Worm (Caenorhabditis elegans) whole organism, L1 larva: ENCODE data around the gene F46H5.2.
A peak's percentile ranks its signal among the peaks of the same experiment; 100 is the strongest.

Experiments
- C16A3.4 ChIP-seq: fragments of 150-350 bp; optimal IDR thresholded peaks from 2 replicates; lab custom pipeline; 2014; ENCODE audit warnings: missing biosample characterization, missing genetic modification characterization
- F16B12.6 ChIP-seq: fragments of 150-350 bp; optimal IDR thresholded peaks from 2 replicates; lab custom pipeline; 2014; ENCODE audit warnings: missing biosample characterization, missing genetic modification characterization
- Y116A8C.19 ChIP-seq: sonication (generic microtip); optimal IDR thresholded peaks from 2 replicates; lab custom pipeline; 2016; ENCODE audit warnings: missing compliant biosample characterization, missing genetic modification characterization, borderline replicate concordance
- alr-1 ChIP-seq: fragments of 200-800 bp; sonication (Bioruptor generic); optimal IDR thresholded peaks from 2 replicates; lab custom pipeline; 2018; ENCODE audit warnings: borderline replicate concordance, mild to moderate bottlenecking, missing genetic modification characterization, missing compliant biosample characterization
- blmp-1 ChIP-seq: fragments of 150-350 bp; optimal IDR thresholded peaks from 2 replicates; lab custom pipeline; 2014; ENCODE audit warnings: missing biosample characterization, missing genetic modification characterization
- ceh-63 ChIP-seq: fragments of 200-800 bp; sonication (Bioruptor generic); optimal IDR thresholded peaks from 2 replicates; lab custom pipeline; 2018; ENCODE audit warnings: mild to moderate bottlenecking, missing genetic modification characterization, missing compliant biosample characterization
- ceh-88 ChIP-seq: fragments of 200-800 bp; sonication (Bioruptor generic); IDR thresholded peaks from 2 replicates; pipeline ENCODE4 v1.3.6; 2022; ENCODE audit warnings: missing genetic modification characterization, missing compliant biosample characterization
- ceh-90 ChIP-seq: sonication (generic microtip); optimal IDR thresholded peaks from 2 replicates; lab custom pipeline; 2016; ENCODE audit warnings: missing genetic modification characterization, missing compliant biosample characterization
- efl-1 ChIP-seq, 4 experiments: fragments of 150-350 bp; optimal IDR thresholded peaks in 3 of 4; peaks in 1 of 4; 1 replicate in 1 of 4; 2 replicates in 3 of 4; lab custom pipeline; 2014; ENCODE audit warnings: missing biosample characterization in 2 of 4, missing genetic modification characterization in 2 of 4, missing genetic modification reagents in 2 of 4
- elt-3 ChIP-seq, 6 experiments: fragments of 150-350 bp in 1 of 6; sonication (generic microtip); optimal IDR thresholded peaks; 2 replicates each; lab custom pipeline; 2017 to 2018; ENCODE audit warnings: missing biosample characterization in 6 of 6, missing genetic modification characterization in 6 of 6, inconsistent platforms in 1 of 6
- ets-5 ChIP-seq: fragments of 200-800 bp; sonication (Bioruptor generic); IDR thresholded peaks from 2 replicates; pipeline ENCODE4 v1.3.6; 2022; ENCODE audit warnings: missing genetic modification characterization, missing compliant biosample characterization
- grh-1 ChIP-seq: fragments of 200-800 bp; sonication (Bioruptor generic); IDR thresholded peaks from 2 replicates; pipeline ENCODE4 v1.3.6; 2022; ENCODE audit warnings: missing genetic modification reagents, missing genetic modification characterization, missing compliant biosample characterization
- hlh-17 ChIP-seq: fragments of 200-800 bp; sonication (Bioruptor generic); optimal IDR thresholded peaks from 2 replicates; lab custom pipeline; 2018; ENCODE audit warnings: missing genetic modification characterization, mild to moderate bottlenecking, missing compliant biosample characterization, moderate library complexity, borderline replicate concordance
- hpl-2 ChIP-seq: fragments of 150-350 bp; optimal IDR thresholded peaks from 2 replicates; lab custom pipeline; 2014; ENCODE audit warnings: missing biosample characterization, missing genetic modification reagents, missing genetic modification characterization
- irx-1 ChIP-seq: sonication (generic microtip); optimal IDR thresholded peaks from 2 replicates; lab custom pipeline; 2016; ENCODE audit warnings: missing genetic modification characterization, missing compliant biosample characterization
- lin-13 ChIP-seq: fragments of 150-350 bp; optimal IDR thresholded peaks from 2 replicates; lab custom pipeline; 2014; ENCODE audit warnings: missing biosample characterization, missing genetic modification reagents, missing genetic modification characterization
- lin-14 ChIP-seq: fragments of 200-800 bp; sonication (Bioruptor generic); optimal IDR thresholded peaks from 2 replicates; lab custom pipeline; 2018; ENCODE audit warnings: mild to moderate bottlenecking, missing genetic modification characterization, moderate library complexity, missing compliant biosample characterization
- lin-35 ChIP-seq, 2 experiments: fragments of 150-350 bp; optimal IDR thresholded peaks; 2 replicates each; lab custom pipeline; 2014; ENCODE audit warnings: missing biosample characterization in 2 of 2, missing genetic modification characterization in 2 of 2, missing genetic modification reagents in 2 of 2
- lir-3 ChIP-seq: sonication (generic microtip); optimal IDR thresholded peaks from 2 replicates; lab custom pipeline; 2016; ENCODE audit warnings: mild to moderate bottlenecking, missing genetic modification characterization, moderate library complexity, missing compliant biosample characterization; ENCODE audit not compliant: poor library complexity
- lsy-2 ChIP-seq, 2 experiments: fragments of 150-350 bp; optimal IDR thresholded peaks; 2 replicates each; lab custom pipeline; 2014; ENCODE audit warnings: missing biosample characterization in 2 of 2, missing genetic modification characterization in 2 of 2
- nhr-11 ChIP-seq: fragments of 150-350 bp; optimal IDR thresholded peaks from 2 replicates; lab custom pipeline; 2014; ENCODE audit warnings: missing biosample characterization, missing genetic modification characterization
- nhr-12 ChIP-seq: sonication (generic microtip); optimal IDR thresholded peaks from 2 replicates; lab custom pipeline; 2017; ENCODE audit warnings: missing biosample characterization, missing genetic modification characterization
- nhr-19 ChIP-seq: fragments of 200-800 bp; sonication (Bioruptor generic); conservative IDR thresholded peaks from 2 replicates; pipeline ENCODE4 v1.3.6; 2022; ENCODE audit warnings: missing genetic modification characterization, missing compliant biosample characterization
- nhr-20 ChIP-seq: sonication (generic microtip); optimal IDR thresholded peaks from 2 replicates; lab custom pipeline; 2016; ENCODE audit warnings: mild to moderate bottlenecking, missing genetic modification characterization, missing compliant biosample characterization
- nhr-237 ChIP-seq: fragments of 150-350 bp; optimal IDR thresholded peaks from 2 replicates; lab custom pipeline; 2014; ENCODE audit warnings: missing biosample characterization, missing genetic modification characterization
- nhr-47 ChIP-seq: sonication (generic microtip); optimal IDR thresholded peaks from 2 replicates; lab custom pipeline; 2016; ENCODE audit warnings: mild to moderate bottlenecking, missing genetic modification characterization, moderate library complexity, missing compliant biosample characterization
- nhr-71 ChIP-seq: sonication (generic microtip); optimal IDR thresholded peaks from 2 replicates; lab custom pipeline; 2016; ENCODE audit warnings: mild to moderate bottlenecking, missing genetic modification characterization, moderate library complexity, missing compliant biosample characterization
- nhr-76 ChIP-seq: sonication (generic microtip); optimal IDR thresholded peaks from 2 replicates; lab custom pipeline; 2017; ENCODE audit warnings: missing biosample characterization, missing genetic modification characterization
- nhr-84 ChIP-seq: sonication (generic microtip); optimal IDR thresholded peaks from 2 replicates; lab custom pipeline; 2017; ENCODE audit warnings: missing biosample characterization, missing genetic modification characterization
- nhr-85 ChIP-seq: sonication (generic microtip); peaks from one replicate; lab custom pipeline; 2016; ENCODE audit warnings: missing genetic modification characterization, inconsistent platforms, missing compliant biosample characterization
- nhr-90 ChIP-seq: sonication (generic microtip); optimal IDR thresholded peaks from 2 replicates; lab custom pipeline; 2016; ENCODE audit warnings: mild to moderate bottlenecking, missing genetic modification characterization, missing compliant biosample characterization; ENCODE audit not compliant: poor library complexity
- pag-3 ChIP-seq: sonication (generic microtip); optimal IDR thresholded peaks from 2 replicates; lab custom pipeline; 2017; ENCODE audit warnings: missing genetic modification characterization, mild to moderate bottlenecking, missing compliant biosample characterization, antibody characterized with exemption, borderline replicate concordance; ENCODE audit not compliant: insufficient read depth
- pax-3 ChIP-seq: fragments of 200-800 bp; sonication (Bioruptor generic); optimal IDR thresholded peaks from 2 replicates; lab custom pipeline; 2018; ENCODE audit warnings: mild to moderate bottlenecking, missing genetic modification characterization, moderate library complexity, missing compliant biosample characterization
- pqm-1 ChIP-seq: sonication (generic microtip); optimal IDR thresholded peaks from 3 replicates; lab custom pipeline; 2017; ENCODE audit warnings: missing biosample characterization, missing genetic modification characterization
- rnt-1 ChIP-seq: sonication (generic microtip); optimal IDR thresholded peaks from 2 replicates; lab custom pipeline; 2016; ENCODE audit warnings: mild to moderate bottlenecking, missing genetic modification characterization, moderate library complexity, missing compliant biosample characterization
- skn-1 ChIP-seq: fragments of 150-350 bp; optimal IDR thresholded peaks from 2 replicates; lab custom pipeline; 2014; ENCODE audit warnings: missing biosample characterization, missing genetic modification characterization
- snu-23 ChIP-seq: sonication (generic microtip); optimal IDR thresholded peaks from 2 replicates; lab custom pipeline; 2016; ENCODE audit warnings: missing genetic modification characterization, missing compliant biosample characterization
- sptf-1 ChIP-seq: fragments of 150-350 bp; optimal IDR thresholded peaks from 2 replicates; lab custom pipeline; 2014; ENCODE audit warnings: missing biosample characterization, missing genetic modification characterization
- swsn-7 ChIP-seq: sonication (generic microtip); optimal IDR thresholded peaks from 2 replicates; lab custom pipeline; 2016; ENCODE audit warnings: missing genetic modification characterization, missing compliant biosample characterization
- tbx-2 ChIP-seq: sonication (generic microtip); optimal IDR thresholded peaks from 2 replicates; lab custom pipeline; 2016; ENCODE audit warnings: missing genetic modification characterization, missing compliant biosample characterization
- unc-130 ChIP-seq: fragments of 150-350 bp; optimal IDR thresholded peaks from 2 replicates; lab custom pipeline; 2017; ENCODE audit warnings: missing biosample characterization, missing genetic modification characterization, inconsistent platforms
- unc-30 ChIP-seq: sonication (generic microtip); optimal IDR thresholded peaks from 2 replicates; lab custom pipeline; 2017; ENCODE audit warnings: missing biosample characterization, missing genetic modification characterization
- unc-86 ChIP-seq: sonication (generic microtip); optimal IDR thresholded peaks from 2 replicates; lab custom pipeline; 2016; ENCODE audit warnings: missing genetic modification characterization, missing compliant biosample characterization
- vab-15 ChIP-seq: sonication (generic microtip); optimal IDR thresholded peaks from 2 replicates; lab custom pipeline; 2017; ENCODE audit warnings: missing genotype, mild to moderate bottlenecking, missing genetic modification characterization, missing compliant biosample characterization
- xbp-1 ChIP-seq: sonication (generic microtip); optimal IDR thresholded peaks from 2 replicates; lab custom pipeline; 2016; ENCODE audit warnings: missing genetic modification characterization, missing compliant biosample characterization
- zip-4 ChIP-seq: fragments of 200-800 bp; sonication (Bioruptor generic); optimal IDR thresholded peaks from 2 replicates; lab custom pipeline; 2018; ENCODE audit warnings: mild to moderate bottlenecking, missing genetic modification characterization, moderate library complexity, missing compliant biosample characterization
- ztf-11 ChIP-seq, 2 experiments: sonication (generic microtip); optimal IDR thresholded peaks; 2 replicates each; lab custom pipeline; 2016 to 2017; ENCODE audit warnings: missing genetic modification characterization in 2 of 2, missing biosample characterization in 1 of 2, missing compliant biosample characterization in 1 of 2

Gene F46H5.2

DNA sequence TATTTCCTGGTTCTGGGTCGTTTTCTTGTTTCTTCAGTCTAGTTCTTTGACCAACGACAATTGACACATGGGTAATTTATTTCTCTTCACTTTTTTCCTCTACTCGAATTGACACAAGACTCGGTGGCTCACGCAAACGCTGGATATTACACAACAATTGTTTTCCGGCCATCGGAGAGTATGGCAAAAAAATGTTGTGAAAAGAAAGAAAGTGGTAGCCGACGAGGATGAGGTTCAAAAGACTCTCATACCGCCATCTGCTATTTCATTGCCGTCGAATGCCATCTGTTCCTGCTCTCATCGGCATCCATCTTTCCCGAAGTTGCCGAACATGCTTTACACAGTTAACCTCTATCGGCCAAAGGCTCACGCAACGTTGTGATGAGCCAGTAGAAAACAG is 28.7 kb upstream of the F46H5.2 start (continued):
- TF ChIP-seq vab-15 (tag; lab: Kevin White, UChicago) (no peak), nhr-11 (peak; percentile 1), irx-1 (tag; lab: Kevin White, UChicago) (peak; percentile 44), hpl-2 (no peak), ceh-88 (GFP tag; lab: Robert Waterston, UW) (no peak), Y116A8C.19 (tag; lab: Kevin White, UChicago) (no peak), nhr-20 (tag; lab: Kevin White, UChicago) (peak; percentile 62), lin-13 (GFP tag; lab: Kevin White, UChicago) (no peak), sptf-1 (tag; lab: Kevin White, UChicago) (no peak), efl-1 (optimal IDR thresholded peaks at IDR 0.05; lab: Kevin White, UChicago) (peak in 1 of 2 experiments; percentile 10), efl-1 (GFP tag; optimal IDR thresholded peaks at IDR 0.05 in 1 of 2; lab: Kevin White, UChicago) (no peak), grh-1 (no peak), lin-14 (peak; percentile 93), tbx-2 (peak; percentile 29), unc-130 (tag; lab: Kevin White, UChicago) (peak; percentile 60), unc-86 (no peak), snu-23 (GFP tag; lab: Kevin White, UChicago) (peak; percentile 62), nhr-90 (tag; lab: Kevin White, UChicago) (no peak), nhr-19 (GFP tag; lab: Robert Waterston, UW) (peak; percentile 67), xbp-1 (tag; lab: Kevin White, UChicago) (peak; percentile 39), hlh-17 (GFP tag; lab: Kevin White, UChicago) (no peak), pqm-1 (no peak), ztf-11 (tag; optimal IDR thresholded peaks at IDR 0.05; lab: Kevin White, UChicago) (no peak), lir-3 (no peak), ceh-90 (tag; lab: Kevin White, UChicago) (no peak), unc-30 (no peak), lsy-2 (tag; optimal IDR thresholded peaks at IDR 0.05; lab: Kevin White, UChicago) (peak; percentile 38 to 53)

ce11 chrX:7238562-7238961 is 26.9 kb upstream of the F46H5.2 start, which contains the start of gene F46H5.3:
Gene F46H5.3 (minus strand): TSS chrX:7238662.
- TF ChIP-seq nhr-84 (tag; lab: Kevin White, UChicago) (no peak), snu-23 (GFP tag; lab: Kevin White, UChicago) (no peak), unc-86 (no peak), nhr-47 (tag; lab: Kevin White, UChicago) (no peak), F16B12.6 (tag; lab: Kevin White, UChicago) (no peak), nhr-11 (no peak), irx-1 (tag; lab: Kevin White, UChicago) (no peak), ceh-90 (tag; lab: Kevin White, UChicago) (no peak), vab-15 (tag; lab: Kevin White, UChicago) (no peak), alr-1 (tag; lab: Kevin White, UChicago) (no peak), skn-1 (tag; lab: Kevin White, UChicago) (no peak), swsn-7 (tag; lab: Kevin White, UChicago) (no peak), blmp-1 (no peak), nhr-237 (tag; lab: Kevin White, UChicago) (no peak), hlh-17 (GFP tag; lab: Kevin White, UChicago) (no peak), pag-3 (tag; lab: Kevin White, UChicago) (no peak), rnt-1 (no peak), unc-130 (tag; lab: Kevin White, UChicago) (no peak), pax-3 (tag; lab: Kevin White, UChicago) (no peak)

- no peak for TF ChIP-seq nhr-76
- peak; percentile 35 for TF ChIP-seq nhr-19 (GFP tag; lab: Robert Waterston, UW)
- TF ChIP-seq unc-30, result no peak
- no peak for TF ChIP-seq hpl-2
- no peak for TF ChIP-seq nhr-12 (tag; lab: Kevin White, UChicago)
- peak in 1 of 2 experiments; percentile 59 for TF ChIP-seq lin-35 (GFP tag; optimal IDR thresholded peaks at IDR 0.05; lab: Kevin White, UChicago)
- no peak for TF ChIP-seq ets-5 (GFP tag; lab: Robert Waterston, UW)
- TF ChIP-seq lin-14, result peak; percentile 68
- TF ChIP-seq snu-23 (GFP tag; lab: Kevin White, UChicago), result peak; percentile 46
- peak; percentile 70 for TF ChIP-seq nhr-71 (tag; lab: Kevin White, UChicago)
- TF ChIP-seq ceh-63 (GFP tag; lab: Kevin White, UChicago), result no peak
- TF ChIP-seq zip-4 (GFP tag; lab: Kevin White, UChicago), result no peak
- peak in 2 of 6 experiments; percentile 46 to 74 for TF ChIP-seq elt-3 (tag; optimal IDR thresholded peaks at IDR 0.05; lab: Kevin White, UChicago)
- TF ChIP-seq nhr-85 (tag; lab: Kevin White, UChicago), result peak; percentile 91
- TF ChIP-seq blmp-1, result peak; percentile 61
- TF ChIP-seq nhr-90 (tag; lab: Kevin White, UChicago), result peak; percentile 38
- peak; percentile 8 for TF ChIP-seq unc-130 (tag; lab: Kevin White, UChicago)
- peak; percentile 89 for TF ChIP-seq grh-1
- peak; percentile 56 for TF ChIP-seq tbx-2
- peak in 1 of 2 experiments; percentile 13 for TF ChIP-seq lsy-2 (tag; optimal IDR thresholded peaks at IDR 0.05; lab: Kevin White, UChicago)
- peak; percentile 3 for TF ChIP-seq C16A3.4
Observed at ce11 chrX:7242119-7242518, 23.3 kb upstream of the F46H5.2 start.
